Worm (Caenorhabditis elegans): ENCODE measurements around the gene Y73B6BL.31.

DNA sequence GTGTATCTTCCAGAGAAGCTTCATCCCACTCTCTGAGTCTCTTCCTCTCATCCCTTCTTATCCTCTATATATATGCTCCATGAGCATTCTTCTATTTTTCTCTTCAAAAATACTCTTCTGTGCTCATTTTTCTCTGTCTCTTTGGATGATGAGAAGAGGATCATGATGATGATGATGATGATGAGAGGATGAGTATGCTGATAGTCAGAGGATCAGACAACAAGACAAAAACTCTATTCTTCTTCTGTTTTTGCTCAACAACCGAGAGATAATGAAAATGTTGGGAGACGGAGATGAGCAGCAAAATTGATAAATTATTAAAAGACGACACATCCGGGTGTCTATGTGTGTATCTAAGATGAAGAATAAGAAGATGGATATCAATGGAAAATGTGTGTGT, 48.4 kb upstream of the Y73B6BL.31 start:
- TF ChIP-seq dve-1 (tag; optimal IDR thresholded peaks at IDR 0.05; ENCODE audit: insufficient read depth) (no peak), ceh-62 (tag; optimal IDR thresholded peaks at IDR 0.05) (no peak), Y5F2A.4 (GFP tag; optimal IDR thresholded peaks at IDR 0.05) (no peak), ceh-44 (GFP tag; IDR thresholded peaks at IDR 0.05) (no peak), ces-1 (GFP tag; optimal IDR thresholded peaks at IDR 0.05) (no peak), fkh-10 (GFP tag; optimal IDR thresholded peaks at IDR 0.05) (no peak), nhr-102 (tag; optimal IDR thresholded peaks at IDR 0.05) (no peak)

Measured in whole organism, L4 larva.